Worm (Caenorhabditis elegans) whole organism, L4/young adult: ENCODE data around the gene C26H9A.4.

ENCODE experiments used
- W03F9.2 ChIP-seq: fragments of 150-350 bp; optimal IDR thresholded peaks from 2 replicates; lab custom pipeline; 2014; ENCODE audit warnings: missing biosample characterization, missing genetic modification characterization
- dao-5 ChIP-seq: sonication (generic microtip); optimal IDR thresholded peaks from 2 replicates; lab custom pipeline; 2016; ENCODE audit warnings: missing genotype, missing genetic modification characterization, moderate library complexity, missing compliant biosample characterization
- him-1 ChIP-seq: sonication (generic microtip); optimal IDR thresholded peaks from 2 replicates; lab custom pipeline; 2016; ENCODE audit warnings: missing genotype, missing genetic modification reagents, missing genetic modification characterization, missing compliant biosample characterization

DNA sequence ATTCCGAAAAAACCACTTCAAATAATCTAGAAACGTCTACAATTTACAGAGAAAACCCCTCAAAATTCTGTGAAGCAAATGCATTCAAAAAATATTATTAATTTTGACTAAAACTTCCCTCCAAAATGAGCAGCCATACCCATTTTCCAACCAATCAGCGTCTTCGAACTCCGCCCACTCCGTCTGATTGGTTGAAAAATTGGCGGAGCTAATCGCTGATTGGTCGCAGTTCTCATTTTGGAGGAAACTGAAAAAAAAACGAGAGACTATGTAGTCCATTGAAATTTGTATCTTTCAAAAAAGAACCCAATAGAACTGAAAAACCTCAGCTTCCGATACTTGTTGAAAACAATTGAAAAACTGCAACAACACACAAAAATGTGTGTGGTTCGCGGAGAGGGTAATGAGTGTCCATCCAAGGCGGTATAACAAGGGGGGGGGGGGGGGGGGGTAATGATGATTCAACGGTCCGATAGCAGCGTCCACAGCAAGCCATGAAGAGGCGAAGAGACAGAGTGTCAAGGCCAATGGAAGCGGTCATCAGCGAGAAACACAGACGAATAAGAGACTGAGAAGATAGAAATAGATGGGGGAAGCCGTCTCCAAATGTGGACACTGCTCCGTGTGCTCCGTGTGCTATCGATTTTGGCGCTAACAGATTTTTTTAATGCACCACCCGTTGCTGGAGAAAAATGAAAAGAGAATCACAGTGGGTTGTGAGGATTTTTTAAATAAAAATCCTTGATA, 36.1 kb upstream of the C26H9A.4 start:
- TF ChIP-seq him-1 (tag; lab: Kevin White, UChicago): no peak
- no peak for TF ChIP-seq dao-5 (tag; lab: Kevin White, UChicago)
- TF ChIP-seq W03F9.2 (tag; lab: Kevin White, UChicago): no peak
